Fruit fly (Drosophila melanogaster): Measurements from ENCODE around the gene Usp2.

dm6 chrX:22443518-22443917 lies 12.1 kb upstream of the Usp2 start:
- TF ChIP-seq h (optimal IDR thresholded peaks at IDR 0.05) (no peak), ttk (optimal IDR thresholded peaks at IDR 0.05) (no peak), psq (optimal IDR thresholded peaks at IDR 0.05) (no peak), Myc (optimal IDR thresholded peaks at IDR 0.05) (no peak)
